Worm (Caenorhabditis elegans): Measurements from ENCODE around the gene aqp-11.

The aqp-11 gene

ce11 chrIII:13716266-13716665, 43.2 kb downstream of the aqp-11 start:
- no peak for TF ChIP-seq madf-2 (tag; optimal IDR thresholded peaks at IDR 0.05)
- TF ChIP-seq unc-3 (GFP tag; conservative IDR thresholded peaks at IDR 0.05), result no peak
- no peak for TF ChIP-seq unc-3 (tag; optimal IDR thresholded peaks at IDR 0.05)
- no peak for TF ChIP-seq fkh-10 (GFP tag; optimal IDR thresholded peaks at IDR 0.05)
- TF ChIP-seq elt-2 (tag; optimal IDR thresholded peaks at IDR 0.05), result no peak
- TF ChIP-seq ref-2 (tag; optimal IDR thresholded peaks at IDR 0.05), result no peak

ce11 chrIII:13716831-13717230, 43.8 kb downstream of the aqp-11 start:
- TF ChIP-seq unc-42 (tag; optimal IDR thresholded peaks at IDR 0.05), result no peak
- no peak for TF ChIP-seq sox-4 (tag; optimal IDR thresholded peaks at IDR 0.05)
- no peak for TF ChIP-seq K09A11.1 (tag; optimal IDR thresholded peaks at IDR 0.05; ENCODE audit: insufficient read depth)
- no peak for TF ChIP-seq pha-2 (tag; optimal IDR thresholded peaks at IDR 0.05)
- no peak for TF ChIP-seq hlh-6 (tag; optimal IDR thresholded peaks at IDR 0.05)
- TF ChIP-seq rnt-1 (tag; optimal IDR thresholded peaks at IDR 0.05), result no peak
- no peak for TF ChIP-seq hlh-8 (tag; optimal IDR thresholded peaks at IDR 0.05)
- TF ChIP-seq Y22D7AL.16 (tag; optimal IDR thresholded peaks at IDR 0.05), result no peak
- no peak for TF ChIP-seq hlh-30 (tag; optimal IDR thresholded peaks at IDR 0.05; ENCODE audit: insufficient read depth)
- no peak for TF ChIP-seq ceh-19 (GFP tag; optimal IDR thresholded peaks at IDR 0.05)
- TF ChIP-seq unc-86 (tag; optimal IDR thresholded peaks at IDR 0.05), result no peak
- no peak for TF ChIP-seq ceh-45 (GFP tag; IDR thresholded peaks at IDR 0.05)
- TF ChIP-seq fkh-6 (tag; optimal IDR thresholded peaks at IDR 0.05), result no peak
- TF ChIP-seq ceh-34 (tag; optimal IDR thresholded peaks at IDR 0.05), result no peak
- no peak for TF ChIP-seq ceh-2 (tag; optimal IDR thresholded peaks at IDR 0.05)
- TF ChIP-seq unc-3 (GFP tag; conservative IDR thresholded peaks at IDR 0.05), result no peak
- no peak for TF ChIP-seq unc-3 (tag; optimal IDR thresholded peaks at IDR 0.05)
- no peak for TF ChIP-seq F13H6.1 (tag; optimal IDR thresholded peaks at IDR 0.05)
- TF ChIP-seq C38D4.7 (GFP tag; optimal IDR thresholded peaks at IDR 0.05), result no peak
- TF ChIP-seq ceh-14 (tag; optimal IDR thresholded peaks at IDR 0.05), result no peak
- no peak for TF ChIP-seq che-1 (tag; optimal IDR thresholded peaks at IDR 0.05)

ce11 chrIII:13717505-13717904, 44.4 kb downstream of the aqp-11 start:
- TF ChIP-seq ref-2 (tag; optimal IDR thresholded peaks at IDR 0.05) (no peak), ceh-31 (tag; optimal IDR thresholded peaks at IDR 0.05) (peak; percentile 33), pros-1 (tag; optimal IDR thresholded peaks at IDR 0.05) (peak; percentile 23), tbx-2 (tag; optimal IDR thresholded peaks at IDR 0.05) (peak; percentile 33), ama-1 (optimal IDR thresholded peaks at IDR 0.05) (peak; percentile 14), hlh-30 (tag; optimal IDR thresholded peaks at IDR 0.05; ENCODE audit: insufficient read depth) (peak; percentile 54), unc-55 (GFP tag; optimal IDR thresholded peaks at IDR 0.05) (peak; percentile 34), madf-2 (tag; optimal IDR thresholded peaks at IDR 0.05) (peak; percentile 2), T23F11.4 (GFP tag; optimal IDR thresholded peaks at IDR 0.05) (no peak), nfya-1 (tag; optimal IDR thresholded peaks at IDR 0.05) (peak; percentile 73), ceh-19 (GFP tag; optimal IDR thresholded peaks at IDR 0.05) (peak; percentile 58), nhr-11 (tag; optimal IDR thresholded peaks at IDR 0.05) (no peak), dve-1 (tag; optimal IDR thresholded peaks at IDR 0.05) (peak; percentile 1)

ce11 chrIII:13718403-13718969, 45.4 kb downstream of the aqp-11 start:
- TF ChIP-seq ceh-22 (tag; optimal IDR thresholded peaks at IDR 0.05) (peak; percentile 6), ceh-9 (tag; optimal IDR thresholded peaks at IDR 0.05) (no peak)

Data from whole organism, late embryonic.